Fruit fly (Drosophila melanogaster): ENCODE measurements around the gene Bin1.
A peak's percentile ranks its signal among the peaks of the same experiment; 100 is the strongest.

Gene Bin1

dm6 chr3R:16209714-16210553 is 20.6 kb upstream of the Bin1 start (continued):
- TF ChIP-seq crol (GFP tag; IDR thresholded peaks at IDR 0.05) (peak; percentile 64), ranshi (GFP tag; IDR thresholded peaks at IDR 0.05) (peak; percentile 16; the same call in 1 of the 2 replicates), pan (optimal IDR thresholded peaks at IDR 0.05) (no peak), pan (GFP tag; optimal IDR thresholded peaks at IDR 0.05 in 1 of 2, IDR thresholded peaks at IDR 0.05 in 1 of 2) (peak in 1 of 2 experiments; percentile 11), eyg (GFP tag; optimal IDR thresholded peaks at IDR 0.05) (no peak), gsb-n (tag; optimal IDR thresholded peaks at IDR 0.05) (no peak), CG30403 (GFP tag; optimal IDR thresholded peaks at IDR 0.05) (peak; percentile 32), org-1 (GFP tag; optimal IDR thresholded peaks at IDR 0.05) (peak; percentile 4), Gsc (GFP tag; IDR thresholded peaks at IDR 0.05) (no peak), amos (GFP tag; IDR thresholded peaks at IDR 0.05; ENCODE audit: partially characterized antibody) (peak; percentile 9; the same call in 1 of the 2 replicates), CG2199 (GFP tag; IDR thresholded peaks at IDR 0.05) (0 out of 3 replicates have a peak, but pooled peaks have one; percentile 66), CG13775 (GFP tag; optimal IDR thresholded peaks at IDR 0.05) (peak; percentile 5), CG6683 (GFP tag; optimal IDR thresholded peaks at IDR 0.05) (peak; percentile 18)

dm6 chr3R:16208924-16209713 is 19.8 kb upstream of the Bin1 start:
- TF ChIP-seq Deaf1 (tag; optimal IDR thresholded peaks at IDR 0.05) (peak; percentile 73), dpn (GFP tag; optimal IDR thresholded peaks at IDR 0.05) (peak in 1 of 2 experiments; percentile 39), CG10431 (GFP tag; optimal IDR thresholded peaks at IDR 0.05) (no peak), Sox102F (GFP tag; optimal IDR thresholded peaks at IDR 0.05) (peak; percentile 56), CG17359 (tag; optimal IDR thresholded peaks at IDR 0.05) (peak; percentile 15), Dfd (GFP tag; optimal IDR thresholded peaks at IDR 0.05) (no peak), peb (GFP tag; IDR thresholded peaks at IDR 0.05) (no peak), Hmr (GFP tag; optimal IDR thresholded peaks at IDR 0.05) (peak; percentile 39), Blimp-1 (GFP tag; optimal IDR thresholded peaks at IDR 0.05) (peak; percentile 41), D19A (tag; optimal IDR thresholded peaks at IDR 0.05) (peak; percentile 92), CG1647 (GFP tag; optimal IDR thresholded peaks at IDR 0.05) (no peak), Asciz (GFP tag; optimal IDR thresholded peaks at IDR 0.05) (peak; percentile 56), CG10654 (GFP tag; optimal IDR thresholded peaks at IDR 0.05) (peak; percentile 52), CG9932 (GFP tag; IDR thresholded peaks at IDR 0.05) (peak; percentile 50; the same call in 1 of the 2 replicates), Adf1 (GFP tag; IDR thresholded peaks at IDR 0.05) (peak; percentile 61; the same call in 1 of the 2 replicates), CG9609 (GFP tag; optimal IDR thresholded peaks at IDR 0.05) (no peak), Meics (GFP tag; optimal IDR thresholded peaks at IDR 0.05) (peak; percentile 66), scrt (GFP tag; optimal IDR thresholded peaks at IDR 0.05) (peak; percentile 6), ase (GFP tag; IDR thresholded peaks at IDR 0.05) (no peak), trem (tag; optimal IDR thresholded peaks at IDR 0.05) (peak; percentile 20), H15 (GFP tag; IDR thresholded peaks at IDR 0.05) (0 out of 3 replicates have a peak, but pooled peaks have one; percentile 5), ranshi (GFP tag; IDR thresholded peaks at IDR 0.05) (peak; percentile 7; the same call in 1 of the 2 replicates), pum (GFP tag; optimal IDR thresholded peaks at IDR 0.05) (no peak), sd (tag; optimal IDR thresholded peaks at IDR 0.05) (no peak), CG4424 (GFP tag; optimal IDR thresholded peaks at IDR 0.05) (peak; percentile 18), Med (GFP tag) (peak; percentile 83), Nf-YB (GFP tag; optimal IDR thresholded peaks at IDR 0.05) (peak; percentile 17), az2 (GFP tag; optimal IDR thresholded peaks at IDR 0.05) (peak; percentile 20), MTF-1 (GFP tag; optimal IDR thresholded peaks at IDR 0.05; ENCODE audit: borderline replicate concordance) (no peak), unpg (GFP tag; optimal IDR thresholded peaks at IDR 0.05) (peak; percentile 38), usp (GFP tag; optimal IDR thresholded peaks at IDR 0.05) (no peak), CG3726 (GFP tag; IDR thresholded peaks at IDR 0.05) (no peak), sr (GFP tag; IDR thresholded peaks at IDR 0.05) (no peak), CG7987 (GFP tag; optimal IDR thresholded peaks at IDR 0.05) (no peak)
